Worm (Caenorhabditis elegans): Measurements from ENCODE around the gene srw-60.

- no peak for TF ChIP-seq nhr-71 (tag; optimal IDR thresholded peaks at IDR 0.05)
- no peak for TF ChIP-seq ama-1 (optimal IDR thresholded peaks at IDR 0.05)
- TF ChIP-seq zip-4 (GFP tag; optimal IDR thresholded peaks at IDR 0.05), result no peak
- no peak for TF ChIP-seq nhr-47 (tag; optimal IDR thresholded peaks at IDR 0.05)
- no peak for TF ChIP-seq lin-39 (tag; optimal IDR thresholded peaks at IDR 0.05)
- TF ChIP-seq lin-35 (GFP tag; optimal IDR thresholded peaks at IDR 0.05), result no peak
- no peak for TF ChIP-seq ztf-4 (tag; optimal IDR thresholded peaks at IDR 0.05)
- no peak for TF ChIP-seq unc-30 (tag; optimal IDR thresholded peaks at IDR 0.05)
- TF ChIP-seq swsn-7 (tag; optimal IDR thresholded peaks at IDR 0.05), result no peak
- TF ChIP-seq mep-1 (tag; optimal IDR thresholded peaks at IDR 0.05), result no peak
These were observed 38.2 kb upstream of the srw-60 start for ce11 chrII:2920234-2920633.
